Worm (Caenorhabditis elegans) whole organism, L4 larva: ENCODE results near the gene wht-7.

Source experiments
- F26F4.8 ChIP-seq: fragments of 200-800 bp; sonication (Bioruptor generic); conservative IDR thresholded peaks from 2 replicates; pipeline ENCODE4 v1.3.6; 2022; ENCODE audit warnings: missing genetic modification characterization, missing compliant biosample characterization
- F44E2.7 ChIP-seq: fragments of 200-800 bp; sonication (Bioruptor generic); IDR thresholded peaks from 2 replicates; pipeline ENCODE4 v2.1.2; 2022; ENCODE audit warnings: missing genetic modification characterization, missing compliant biosample characterization
- F49E8.2 ChIP-seq: sonication (generic microtip); optimal IDR thresholded peaks from 2 replicates; lab custom pipeline; 2016; ENCODE audit warnings: missing compliant biosample characterization, mild to moderate bottlenecking, missing genetic modification characterization, borderline replicate concordance
- T20F7.1 ChIP-seq: fragments of 200-800 bp; sonication (Bioruptor generic); optimal IDR thresholded peaks from 2 replicates; lab custom pipeline; 2018; ENCODE audit warnings: mild to moderate bottlenecking, missing genetic modification characterization, missing compliant biosample characterization
- Y48G9A.11 ChIP-seq: fragments of 200-800 bp; sonication (Bioruptor generic); IDR thresholded peaks from 2 replicates; pipeline ENCODE4 v1.3.6; 2022; ENCODE audit warnings: missing genetic modification reagents, missing genetic modification characterization, missing compliant biosample characterization
- Y5F2A.4 ChIP-seq: fragments of 200-800 bp; sonication (Bioruptor generic); optimal IDR thresholded peaks from 2 replicates; lab custom pipeline; 2018; ENCODE audit warnings: mild to moderate bottlenecking, missing genetic modification characterization, missing compliant biosample characterization
- Y75B8A.6 ChIP-seq: fragments of 200-800 bp; sonication (Bioruptor generic); IDR thresholded peaks from 2 replicates; pipeline ENCODE4 v1.3.6; 2022; ENCODE audit warnings: missing genetic modification reagents, missing genetic modification characterization, missing compliant biosample characterization
- ZK337.2 ChIP-seq: fragments of 200-800 bp; sonication (Bioruptor generic); IDR thresholded peaks from 2 replicates; pipeline ENCODE4 v1.3.6; 2022; ENCODE audit warnings: missing genetic modification reagents, missing genetic modification characterization, missing compliant biosample characterization
- attf-4 ChIP-seq: sonication (generic microtip); optimal IDR thresholded peaks from 3 replicates; lab custom pipeline; 2017; ENCODE audit warnings: missing biosample characterization, missing genetic modification characterization
- ceh-28 ChIP-seq: fragments of 150-350 bp; optimal IDR thresholded peaks from 2 replicates; lab custom pipeline; 2014; ENCODE audit warnings: missing biosample characterization, missing genetic modification reagents, missing genetic modification characterization
- ceh-32 ChIP-seq: sonication (generic microtip); optimal IDR thresholded peaks from 2 replicates; lab custom pipeline; 2016; ENCODE audit warnings: mild to moderate bottlenecking, missing genetic modification characterization, missing compliant biosample characterization; ENCODE audit not compliant: poor library complexity
- ceh-44 ChIP-seq: fragments of 200-800 bp; sonication (Bioruptor generic); IDR thresholded peaks from 2 replicates; pipeline ENCODE4 v1.3.6; 2022; ENCODE audit warnings: missing genetic modification reagents, missing genetic modification characterization, missing compliant biosample characterization
- ceh-82 ChIP-seq: sonication (generic microtip); optimal IDR thresholded peaks from 2 replicates; lab custom pipeline; 2017; ENCODE audit warnings: missing biosample characterization, missing genetic modification characterization
- cey-2 ChIP-seq: sonication (generic microtip); optimal IDR thresholded peaks from 3 replicates; lab custom pipeline; 2017; ENCODE audit warnings: missing genetic modification characterization, mild to moderate bottlenecking, missing compliant biosample characterization, antibody characterized with exemption, borderline replicate concordance; ENCODE audit not compliant: insufficient read depth
- daf-19 ChIP-seq: fragments of 200-800 bp; sonication (Bioruptor generic); conservative IDR thresholded peaks from 2 replicates; pipeline ENCODE4 v1.3.6; 2022; ENCODE audit warnings: missing genetic modification characterization, missing compliant biosample characterization
- daf-8 ChIP-seq: fragments of 200-800 bp; sonication (Bioruptor generic); IDR thresholded peaks from 2 replicates; pipeline ENCODE4 v1.3.6; 2022; ENCODE audit warnings: missing genetic modification characterization, missing compliant biosample characterization
- dmd-6 ChIP-seq: fragments of 200-800 bp; sonication (Bioruptor generic); IDR thresholded peaks from 2 replicates; pipeline ENCODE4 v1.3.6; 2022; ENCODE audit warnings: missing genetic modification reagents, missing genetic modification characterization, missing compliant biosample characterization
- dpl-1 ChIP-seq: fragments of 150-350 bp; optimal IDR thresholded peaks from 2 replicates; lab custom pipeline; 2014; ENCODE audit warnings: missing biosample characterization, missing genetic modification reagents, missing genetic modification characterization
- dve-1 ChIP-seq: sonication (generic microtip); optimal IDR thresholded peaks from 2 replicates; lab custom pipeline; 2017; ENCODE audit warnings: antibody characterized with exemption, mild to moderate bottlenecking, missing genetic modification characterization, missing compliant biosample characterization; ENCODE audit not compliant: insufficient read depth
- egl-27 ChIP-seq: sonication (generic microtip); optimal IDR thresholded peaks from 3 replicates; lab custom pipeline; 2017; ENCODE audit warnings: missing biosample characterization, missing genetic modification reagents, missing genetic modification characterization
- fkh-10 ChIP-seq: fragments of 150-350 bp; optimal IDR thresholded peaks from 2 replicates; lab custom pipeline; 2014; ENCODE audit warnings: missing biosample characterization, missing genetic modification reagents, missing genetic modification characterization
- fos-1 ChIP-seq: fragments of 150-350 bp; optimal IDR thresholded peaks from 2 replicates; lab custom pipeline; 2014; ENCODE audit warnings: missing biosample characterization, missing genetic modification characterization
- gei-8 ChIP-seq: fragments of 200-800 bp; sonication (Bioruptor generic); optimal IDR thresholded peaks from 2 replicates; lab custom pipeline; 2018; ENCODE audit warnings: mild to moderate bottlenecking, missing genetic modification characterization, missing compliant biosample characterization
- hlh-11 ChIP-seq: fragments of 200-800 bp; sonication (Bioruptor generic); optimal IDR thresholded peaks from 2 replicates; lab custom pipeline; 2018; ENCODE audit warnings: mild to moderate bottlenecking, missing genetic modification characterization, missing compliant biosample characterization
- hlh-30 ChIP-seq: sonication (generic microtip); optimal IDR thresholded peaks from 2 replicates; lab custom pipeline; 2017; ENCODE audit warnings: antibody characterized with exemption, mild to moderate bottlenecking, missing genetic modification characterization, missing compliant biosample characterization; ENCODE audit not compliant: insufficient read depth
- lim-7 ChIP-seq: fragments of 200-800 bp; sonication (Bioruptor generic); IDR thresholded peaks from 2 replicates; pipeline ENCODE4 v1.3.6; 2022; ENCODE audit warnings: missing genetic modification characterization, missing compliant biosample characterization
- lin-1 ChIP-seq: fragments of 200-800 bp; sonication (Bioruptor generic); IDR thresholded peaks from 2 replicates; pipeline ENCODE4 v1.3.6; 2022; ENCODE audit warnings: missing genetic modification reagents, missing genetic modification characterization, missing compliant biosample characterization
- lin-29 ChIP-seq: fragments of 200-800 bp; sonication (Bioruptor generic); IDR thresholded peaks from 2 replicates; pipeline ENCODE4 v1.3.6; 2022; ENCODE audit warnings: missing genetic modification reagents, missing genetic modification characterization, missing compliant biosample characterization
- lir-3 ChIP-seq: sonication (generic microtip); optimal IDR thresholded peaks from 2 replicates; lab custom pipeline; 2016; ENCODE audit warnings: mild to moderate bottlenecking, missing genetic modification characterization, missing compliant biosample characterization
- mdl-1 ChIP-seq, 2 experiments: fragments of 150-350 bp in 1 of 2; sonication (generic microtip) in 1 of 2; optimal IDR thresholded peaks; 2 replicates each; lab custom pipeline; 2014 to 2017; ENCODE audit warnings: missing biosample characterization in 2 of 2, missing genetic modification characterization in 2 of 2
- mep-1 ChIP-seq: fragments of 150-350 bp; sonication (generic microtip); optimal IDR thresholded peaks from 3 replicates; lab custom pipeline; 2014; ENCODE audit warnings: missing biosample characterization, missing genetic modification characterization
- nhr-11 ChIP-seq: fragments of 150-350 bp; optimal IDR thresholded peaks from 2 replicates; lab custom pipeline; 2014; ENCODE audit warnings: missing biosample characterization, missing genetic modification characterization
- nhr-111 ChIP-seq: fragments of 200-800 bp; sonication (Bioruptor generic); optimal IDR thresholded peaks from 2 replicates; lab custom pipeline; 2018; ENCODE audit warnings: mild to moderate bottlenecking, missing genetic modification characterization, missing compliant biosample characterization
- nhr-28 ChIP-seq: fragments of 150-350 bp; optimal IDR thresholded peaks from 2 replicates; lab custom pipeline; 2014; ENCODE audit warnings: missing biosample characterization, missing genetic modification characterization
- nhr-41 ChIP-seq: fragments of 200-800 bp; sonication (Bioruptor generic); IDR thresholded peaks from 2 replicates; pipeline ENCODE4 v1.3.6; 2022; ENCODE audit warnings: missing genetic modification reagents, missing genetic modification characterization, missing compliant biosample characterization
- nhr-42 ChIP-seq: fragments of 200-800 bp; sonication (Bioruptor generic); IDR thresholded peaks from 2 replicates; pipeline ENCODE4 v1.3.6; 2022; ENCODE audit warnings: missing genetic modification characterization, missing compliant biosample characterization
- nhr-48 ChIP-seq: sonication (generic microtip); optimal IDR thresholded peaks from 2 replicates; lab custom pipeline; 2016; ENCODE audit warnings: mild to moderate bottlenecking, missing genetic modification characterization, missing compliant biosample characterization
- nhr-6 ChIP-seq: fragments of 150-350 bp; optimal IDR thresholded peaks from 2 replicates; lab custom pipeline; 2014; ENCODE audit warnings: missing biosample characterization, missing genetic modification characterization
- php-3 ChIP-seq: fragments of 200-800 bp; sonication (Bioruptor generic); IDR thresholded peaks from 2 replicates; pipeline ENCODE4 v1.3.6; 2022; ENCODE audit warnings: missing genetic modification reagents, missing genetic modification characterization, missing compliant biosample characterization
- rbr-2 ChIP-seq: sonication (generic microtip); optimal IDR thresholded peaks from 2 replicates; lab custom pipeline; 2016; ENCODE audit warnings: missing genotype, missing genetic modification characterization, missing compliant biosample characterization
- saeg-2 ChIP-seq: fragments of 200-800 bp; sonication (Bioruptor generic); IDR thresholded peaks from 2 replicates; pipeline ENCODE4 v1.3.6; 2022; ENCODE audit warnings: missing genetic modification reagents, missing genetic modification characterization, missing compliant biosample characterization
- skn-1 ChIP-seq: fragments of 150-350 bp; optimal IDR thresholded peaks from 2 replicates; lab custom pipeline; 2014; ENCODE audit warnings: missing biosample characterization, missing genetic modification characterization
- snpc-4 ChIP-seq: fragments of 150-350 bp; optimal IDR thresholded peaks from 2 replicates; lab custom pipeline; 2014; ENCODE audit warnings: missing biosample characterization, missing genetic modification characterization
- spr-3 ChIP-seq: fragments of 200-800 bp; sonication (Bioruptor generic); optimal IDR thresholded peaks from 2 replicates; lab custom pipeline; 2018; ENCODE audit warnings: mild to moderate bottlenecking, missing genetic modification characterization, missing compliant biosample characterization
- tag-97 ChIP-seq: fragments of 200-800 bp; sonication (Bioruptor generic); IDR thresholded peaks from 2 replicates; pipeline ENCODE4 v1.3.6; 2022; ENCODE audit warnings: missing genetic modification characterization, missing compliant biosample characterization
- tra-1 ChIP-seq: fragments of 200-800 bp; sonication (Bioruptor generic); IDR thresholded peaks from 2 replicates; pipeline ENCODE4 v1.3.6; 2022; ENCODE audit warnings: missing genetic modification reagents, missing genetic modification characterization, missing compliant biosample characterization
- unc-130 ChIP-seq: sonication (generic microtip); optimal IDR thresholded peaks from 2 replicates; lab custom pipeline; 2016; ENCODE audit warnings: missing genetic modification reagents, missing genetic modification characterization, missing compliant biosample characterization
- zfp-2 ChIP-seq: sonication (generic microtip); optimal IDR thresholded peaks from 2 replicates; lab custom pipeline; 2016; ENCODE audit warnings: mild to moderate bottlenecking, missing genetic modification characterization, missing compliant biosample characterization
- zfp-3 ChIP-seq: fragments of 200-800 bp; sonication (Bioruptor generic); conservative IDR thresholded peaks from 2 replicates; pipeline ENCODE4 v1.3.6; 2022; ENCODE audit warnings: missing genetic modification reagents, missing genetic modification characterization, missing compliant biosample characterization
- zip-11 ChIP-seq: fragments of 200-800 bp; sonication (Bioruptor generic); IDR thresholded peaks from 2 replicates; pipeline ENCODE4 v1.3.6; 2022; ENCODE audit warnings: missing genetic modification characterization, missing compliant biosample characterization
- zip-2 ChIP-seq: fragments of 150-350 bp; optimal IDR thresholded peaks from 2 replicates; lab custom pipeline; 2014; ENCODE audit warnings: missing biosample characterization, missing genetic modification characterization
- ztf-7 ChIP-seq: fragments of 150-350 bp; optimal IDR thresholded peaks from 2 replicates; lab custom pipeline; 2014; ENCODE audit warnings: missing biosample characterization, missing genetic modification characterization

wht-7 gene

DNA sequence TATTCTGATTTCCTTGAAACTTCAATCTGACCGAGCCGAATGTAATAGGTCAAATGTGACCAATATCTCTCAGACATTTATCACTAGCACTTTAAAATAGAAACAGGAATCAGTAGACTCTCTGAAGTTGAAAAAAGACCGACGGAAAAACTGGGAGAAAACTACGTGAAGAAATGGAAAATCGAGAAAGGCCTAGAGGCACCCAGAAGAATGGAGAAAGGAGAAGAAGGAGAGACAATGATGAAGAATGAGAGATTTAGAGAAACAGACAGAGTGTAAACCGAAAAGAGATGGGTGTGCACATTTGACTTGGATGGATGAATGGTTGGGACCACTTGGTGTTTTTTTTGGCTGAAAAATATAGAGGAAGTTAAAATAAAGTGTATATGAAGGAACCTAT, 20.6 kb upstream of the wht-7 start:
- TF ChIP-seq unc-130 (GFP tag; lab: Kevin White, UChicago) (no peak), dpl-1 (peak; percentile 35), Y48G9A.11 (GFP tag; lab: Robert Waterston, UW) (no peak), tag-97 (GFP tag; lab: Robert Waterston, UW) (no peak), nhr-41 (GFP tag; lab: Robert Waterston, UW) (no peak), F44E2.7 (GFP tag; lab: Robert Waterston, UW) (no peak), skn-1 (tag; lab: Kevin White, UChicago) (no peak), nhr-6 (tag; lab: Kevin White, UChicago) (no peak), F26F4.8 (GFP tag; lab: Robert Waterston, UW) (no peak), nhr-11 (tag; lab: Kevin White, UChicago) (peak; percentile 86), tra-1 (no peak), fos-1 (tag; lab: Kevin White, UChicago) (no peak), rbr-2 (peak; percentile 19), ZK337.2 (GFP tag; lab: Robert Waterston, UW) (no peak), ceh-44 (GFP tag; lab: Robert Waterston, UW) (no peak), F49E8.2 (tag; lab: Kevin White, UChicago) (no peak), daf-8 (GFP tag; lab: Robert Waterston, UW) (no peak), zfp-3 (GFP tag; lab: Robert Waterston, UW) (0 out of 2 replicates have a peak, but pooled peaks have one; percentile 31), dve-1 (no peak), fkh-10 (GFP tag; lab: Kevin White, UChicago) (no peak), cey-2 (tag; lab: Kevin White, UChicago) (no peak), mdl-1 (tag; optimal IDR thresholded peaks at IDR 0.05; lab: Kevin White, UChicago) (peak in 1 of 2 experiments; percentile 2), daf-19 (GFP tag; lab: Robert Waterston, UW) (no peak), nhr-48 (tag; lab: Kevin White, UChicago) (peak; percentile 22), snpc-4 (tag; lab: Kevin White, UChicago) (no peak), nhr-42 (no peak), mep-1 (tag; lab: Kevin White, UChicago) (peak; percentile 62), spr-3 (GFP tag; lab: Kevin White, UChicago) (no peak), lir-3 (tag; lab: Kevin White, UChicago) (no peak), nhr-28 (tag; lab: Kevin White, UChicago) (peak; percentile 65), T20F7.1 (GFP tag; lab: Kevin White, UChicago) (peak; percentile 8), hlh-30 (peak; percentile 26), lin-1 (GFP tag; lab: Robert Waterston, UW) (no peak), zfp-2 (no peak), nhr-111 (GFP tag; lab: Kevin White, UChicago) (no peak), lin-29 (GFP tag; lab: Robert Waterston, UW) (no peak), zip-2 (tag; lab: Kevin White, UChicago) (no peak), saeg-2 (GFP tag; lab: Robert Waterston, UW) (no peak), Y75B8A.6 (GFP tag; lab: Robert Waterston, UW) (no peak), ceh-32 (tag; lab: Kevin White, UChicago) (no peak), attf-4 (no peak), ceh-28 (tag; lab: Kevin White, UChicago) (no peak), egl-27 (tag; lab: Kevin White, UChicago) (no peak), ceh-82 (tag; lab: Kevin White, UChicago) (no peak), zip-11 (GFP tag; lab: Robert Waterston, UW) (no peak), Y5F2A.4 (GFP tag; lab: Kevin White, UChicago) (no peak), ztf-7 (tag; lab: Kevin White, UChicago) (no peak), lim-7 (GFP tag; lab: Robert Waterston, UW) (no peak), gei-8 (GFP tag; lab: Kevin White, UChicago) (no peak), dmd-6 (GFP tag; lab: Robert Waterston, UW) (no peak), php-3 (GFP tag; lab: Robert Waterston, UW) (no peak), hlh-11 (peak; percentile 67)
